Worm (Caenorhabditis elegans) whole organism, midembryonic: ENCODE data around the gene dmsr-12.

ENCODE experiments used
- T22C8.4 ChIP-seq: fragments of 200-800 bp; sonication (Bioruptor generic); IDR thresholded peaks from 2 replicates; pipeline ENCODE4 v1.3.6; 2022; ENCODE audit warnings: missing genetic modification characterization, missing compliant biosample characterization
- cog-1 ChIP-seq: sonication (generic microtip); optimal IDR thresholded peaks from 2 replicates; lab custom pipeline; 2016; ENCODE audit warnings: missing genetic modification characterization, missing compliant biosample characterization
- klf-2 ChIP-seq: fragments of 200-800 bp; sonication (Bioruptor generic); conservative IDR thresholded peaks from 2 replicates; pipeline ENCODE4 v1.3.6; 2022; ENCODE audit warnings: missing genetic modification reagents, missing genetic modification characterization, missing compliant biosample characterization
- med-1 ChIP-seq: sonication (generic microtip); optimal IDR thresholded peaks from 2 replicates; lab custom pipeline; 2017; ENCODE audit warnings: missing genetic modification characterization, mild to moderate bottlenecking, missing compliant biosample characterization, antibody characterized with exemption, missing genetic modification reagents; ENCODE audit not compliant: insufficient read depth

- TF ChIP-seq T22C8.4 (GFP tag; lab: Robert Waterston, UW) (no peak), cog-1 (tag; lab: Kevin White, UChicago) (no peak), klf-2 (GFP tag; lab: Robert Waterston, UW) (no peak), med-1 (GFP tag; lab: Kevin White, UChicago) (no peak)
Observed at ce11 chrV:6792565-6792964, 13.7 kb downstream of the dmsr-12 start, which contains the start of gene gck-2.
